Worm (Caenorhabditis elegans) whole organism, L3 larva: ENCODE results near the gene M01G5.1.

Experiments
- fkh-10 ChIP-seq: sonication (generic microtip); optimal IDR thresholded peaks from 2 replicates; lab custom pipeline; 2017; ENCODE audit warnings: missing biosample characterization, missing genetic modification reagents, missing genetic modification characterization
- jun-1 ChIP-seq: fragments of 150-350 bp; optimal IDR thresholded peaks from 2 replicates; lab custom pipeline; 2014; ENCODE audit warnings: missing biosample characterization, missing genetic modification reagents, missing genetic modification characterization
- nhr-11 ChIP-seq: fragments of 150-350 bp; optimal IDR thresholded peaks from 2 replicates; lab custom pipeline; 2014; ENCODE audit warnings: missing biosample characterization, missing genetic modification characterization
- nhr-237 ChIP-seq: fragments of 150-350 bp; optimal IDR thresholded peaks from 2 replicates; lab custom pipeline; 2014; ENCODE audit warnings: missing biosample characterization, missing genetic modification characterization
- nhr-67 ChIP-seq: fragments of 150-350 bp; optimal IDR thresholded peaks from 2 replicates; lab custom pipeline; 2014; ENCODE audit warnings: missing biosample characterization, missing genetic modification characterization
- skn-1 ChIP-seq: fragments of 150-350 bp; optimal IDR thresholded peaks from 2 replicates; lab custom pipeline; 2014; ENCODE audit warnings: missing biosample characterization, missing genetic modification characterization
- unc-39 ChIP-seq: sonication (generic microtip); optimal IDR thresholded peaks from 4 replicates; lab custom pipeline; 2017; ENCODE audit warnings: missing biosample characterization, missing genetic modification characterization
- ztf-4 ChIP-seq: fragments of 150-350 bp; optimal IDR thresholded peaks from 2 replicates; lab custom pipeline; 2014; ENCODE audit warnings: missing biosample characterization, missing genetic modification characterization

- no peak for TF ChIP-seq fkh-10
- TF ChIP-seq nhr-67 (tag; lab: Kevin White, UChicago) = no peak
- no peak for TF ChIP-seq nhr-11 (tag; lab: Kevin White, UChicago)
- no peak for TF ChIP-seq jun-1 (tag; lab: Kevin White, UChicago)
- TF ChIP-seq skn-1 = no peak
- no peak for TF ChIP-seq nhr-237 (tag; lab: Kevin White, UChicago)
- no peak for TF ChIP-seq unc-39 (tag; lab: Kevin White, UChicago)
- no peak for TF ChIP-seq ztf-4 (tag; lab: Kevin White, UChicago)
Observed at ce11 chrIII:1483407-1483806, 12.8 kb upstream of the M01G5.1 start, which contains the start of gene Y82E9BR.18.
